Worm (Caenorhabditis elegans): ENCODE data around the gene try-1.

DNA sequence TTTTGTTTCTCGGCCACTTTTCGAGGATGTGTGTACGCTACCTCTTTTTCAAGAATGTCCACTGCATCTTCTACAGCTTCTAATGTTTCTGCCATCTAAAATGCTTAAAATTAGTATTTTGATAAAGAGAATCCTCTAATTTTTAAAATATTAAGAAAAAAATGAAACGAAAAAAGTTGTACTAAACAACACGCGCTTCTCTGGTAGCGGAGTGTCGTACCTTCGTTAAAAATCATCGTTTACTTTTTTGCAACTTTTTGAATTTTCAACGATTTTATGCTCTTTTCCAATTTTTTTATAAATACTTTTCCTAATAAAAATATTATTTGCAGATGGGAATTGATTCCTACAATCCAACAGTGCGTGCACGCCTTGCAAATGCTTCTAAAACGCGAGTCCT is 3.6 kb downstream of the try-1 start, which contains the start of the genes gldi-11 and ZK546.2:
- TF ChIP-seq nhr-11 (tag; optimal IDR thresholded peaks at IDR 0.05), result no peak
- no peak for TF ChIP-seq nhr-232 (tag; optimal IDR thresholded peaks at IDR 0.05)
- no peak for TF ChIP-seq sox-4 (tag; optimal IDR thresholded peaks at IDR 0.05)
- no peak for TF ChIP-seq ama-1 (optimal IDR thresholded peaks at IDR 0.05)
- TF ChIP-seq ceh-14 (tag; optimal IDR thresholded peaks at IDR 0.05), result no peak
- TF ChIP-seq fax-1 (tag; optimal IDR thresholded peaks at IDR 0.05), result no peak
- no peak for TF ChIP-seq ceh-24 (tag; optimal IDR thresholded peaks at IDR 0.05)
- no peak for TF ChIP-seq syd-9 (tag; optimal IDR thresholded peaks at IDR 0.05)
- no peak for TF ChIP-seq ceh-19 (GFP tag; optimal IDR thresholded peaks at IDR 0.05)
